Fruit fly (Drosophila melanogaster): ENCODE results near the gene msd5.

msd5 gene

dm6 chr3L:1295693-1296092 is 37.3 kb downstream of the msd5 start, which contains the start of gene Rabex-5 (continued):
- peak; percentile 25 for TF ChIP-seq CG18764 (GFP tag; optimal IDR thresholded peaks at IDR 0.05)
- TF ChIP-seq gsb-n (tag; optimal IDR thresholded peaks at IDR 0.05): no peak
- TF ChIP-seq Poxn (GFP tag; IDR thresholded peaks at IDR 0.05): no peak

- no peak for TF ChIP-seq ase (GFP tag; IDR thresholded peaks at IDR 0.05)
- peak; percentile 66 for TF ChIP-seq CG2116 (GFP tag; optimal IDR thresholded peaks at IDR 0.05)
- no peak for TF ChIP-seq CG18476 (GFP tag; optimal IDR thresholded peaks at IDR 0.05)
- no peak for TF ChIP-seq slou (GFP tag; optimal IDR thresholded peaks at IDR 0.05)
- peak; percentile 80 for TF ChIP-seq p53 (GFP tag; optimal IDR thresholded peaks at IDR 0.05)
- no peak for TF ChIP-seq az2 (GFP tag; optimal IDR thresholded peaks at IDR 0.05)
- TF ChIP-seq amos (GFP tag; IDR thresholded peaks at IDR 0.05; ENCODE audit: partially characterized antibody): no peak
- no peak for TF ChIP-seq disco-r (GFP tag; optimal IDR thresholded peaks at IDR 0.05)
- TF ChIP-seq chinmo (GFP tag; IDR thresholded peaks at IDR 0.05; ENCODE audit: partially characterized antibody): no peak
These were observed 38.1 kb downstream of the msd5 start for dm6 chr3L:1294835-1295234.

Data from whole organism, embryonic.